Worm (Caenorhabditis elegans) whole organism, L2 larva: ENCODE data around the gene pqn-80.

ENCODE experiments used
- F13H6.1 ChIP-seq: sonication (generic microtip); optimal IDR thresholded peaks from 2 replicates; lab custom pipeline; 2016; ENCODE audit warnings: missing genetic modification characterization, missing compliant biosample characterization
- ZK546.5 ChIP-seq: sonication (generic microtip); optimal IDR thresholded peaks from 2 replicates; lab custom pipeline; 2017; ENCODE audit warnings: missing biosample characterization, missing genetic modification characterization
- aly-2 ChIP-seq: fragments of 150-350 bp; optimal IDR thresholded peaks from 2 replicates; lab custom pipeline; 2014; ENCODE audit warnings: missing biosample characterization, missing genetic modification characterization
- ama-1 ChIP-seq: fragments of 150-350 bp; optimal IDR thresholded peaks from 2 replicates; lab custom pipeline; 2018; ENCODE audit warnings: inconsistent platforms
- blmp-1 ChIP-seq: sonication (generic microtip); optimal IDR thresholded peaks from 2 replicates; lab custom pipeline; 2017; ENCODE audit warnings: missing genetic modification characterization, mild to moderate bottlenecking, missing compliant biosample characterization, antibody characterized with exemption, moderate library complexity; ENCODE audit not compliant: insufficient read depth
- ceh-16 ChIP-seq: fragments of 150-350 bp; optimal IDR thresholded peaks from 2 replicates; lab custom pipeline; 2014; ENCODE audit warnings: missing biosample characterization, missing genetic modification characterization
- ceh-82 ChIP-seq: fragments of 150-350 bp; optimal IDR thresholded peaks from 2 replicates; lab custom pipeline; 2014; ENCODE audit warnings: missing biosample characterization, missing genetic modification characterization
- crh-2 ChIP-seq: sonication (generic microtip); optimal IDR thresholded peaks from 2 replicates; lab custom pipeline; 2017; ENCODE audit warnings: missing biosample characterization, missing genetic modification characterization
- egl-27 ChIP-seq: sonication (generic microtip); optimal IDR thresholded peaks from 3 replicates; lab custom pipeline; 2017; ENCODE audit warnings: missing biosample characterization, missing genetic modification reagents, missing genetic modification characterization
- elt-1 ChIP-seq: fragments of 150-350 bp; optimal IDR thresholded peaks from 2 replicates; lab custom pipeline; 2014; ENCODE audit warnings: missing biosample characterization, missing genetic modification characterization
- elt-3 ChIP-seq: sonication (generic microtip); optimal IDR thresholded peaks from 2 replicates; lab custom pipeline; 2017; ENCODE audit warnings: missing biosample characterization, missing genetic modification characterization
- gmeb-1 ChIP-seq: fragments of 150-350 bp; optimal IDR thresholded peaks from 2 replicates; lab custom pipeline; 2014; ENCODE audit warnings: missing biosample characterization, missing genetic modification characterization
- lin-13 ChIP-seq: fragments of 150-350 bp; optimal IDR thresholded peaks from 2 replicates; lab custom pipeline; 2014; ENCODE audit warnings: missing biosample characterization, missing genetic modification reagents, missing genetic modification characterization
- lin-39 ChIP-seq: fragments of 150-350 bp; optimal IDR thresholded peaks from 2 replicates; lab custom pipeline; 2014; ENCODE audit warnings: missing biosample characterization, missing genetic modification reagents, missing genetic modification characterization
- lsy-2 ChIP-seq, 2 experiments: fragments of 150-350 bp in 1 of 2; sonication (generic microtip) in 1 of 2; optimal IDR thresholded peaks; 2 replicates each; lab custom pipeline; 2014 to 2017; ENCODE audit warnings: missing biosample characterization in 2 of 2, missing genetic modification characterization in 2 of 2
- mbf-1 ChIP-seq: sonication (generic microtip); optimal IDR thresholded peaks from 2 replicates; lab custom pipeline; 2017; ENCODE audit warnings: missing biosample characterization, missing genetic modification characterization
- mdl-1 ChIP-seq, 2 experiments: fragments of 150-350 bp in 1 of 2; sonication (generic microtip) in 1 of 2; optimal IDR thresholded peaks; 2 replicates each; lab custom pipeline; 2017; ENCODE audit warnings: missing biosample characterization in 2 of 2, missing genetic modification characterization in 2 of 2
- nhr-10 ChIP-seq: sonication (generic microtip); optimal IDR thresholded peaks from 2 replicates; lab custom pipeline; 2017; ENCODE audit warnings: missing biosample characterization, missing genetic modification characterization
- nhr-11 ChIP-seq: fragments of 150-350 bp; optimal IDR thresholded peaks from 2 replicates; lab custom pipeline; 2014; ENCODE audit warnings: missing biosample characterization, missing genetic modification characterization
- nhr-12 ChIP-seq: fragments of 150-350 bp; optimal IDR thresholded peaks from 2 replicates; lab custom pipeline; 2014; ENCODE audit warnings: missing biosample characterization, missing genetic modification characterization
- nhr-129 ChIP-seq: fragments of 150-350 bp; optimal IDR thresholded peaks from 2 replicates; lab custom pipeline; 2014; ENCODE audit warnings: missing biosample characterization, missing genetic modification characterization
- nhr-21 ChIP-seq: fragments of 150-350 bp; optimal IDR thresholded peaks from 2 replicates; lab custom pipeline; 2014; ENCODE audit warnings: missing biosample characterization, missing genetic modification characterization
- nhr-23 ChIP-seq: fragments of 150-350 bp; optimal IDR thresholded peaks from 2 replicates; lab custom pipeline; 2014; ENCODE audit warnings: missing biosample characterization, missing genetic modification reagents, missing genetic modification characterization
- nhr-25 ChIP-seq: fragments of 150-350 bp; sonication (generic microtip); optimal IDR thresholded peaks from 3 replicates; lab custom pipeline; 2014; ENCODE audit warnings: missing biosample characterization, missing genetic modification characterization
- nhr-77 ChIP-seq: fragments of 150-350 bp; optimal IDR thresholded peaks from 2 replicates; lab custom pipeline; 2014; ENCODE audit warnings: missing biosample characterization, missing genetic modification characterization
- peb-1 ChIP-seq: fragments of 150-350 bp; optimal IDR thresholded peaks from 2 replicates; lab custom pipeline; 2014; ENCODE audit warnings: missing biosample characterization, missing genetic modification characterization
- sem-4 ChIP-seq: fragments of 150-350 bp; optimal IDR thresholded peaks from 2 replicates; lab custom pipeline; 2014; ENCODE audit warnings: missing biosample characterization, missing genetic modification reagents, missing genetic modification characterization
- skn-1 ChIP-seq: sonication (generic microtip); optimal IDR thresholded peaks from 2 replicates; lab custom pipeline; 2017; ENCODE audit warnings: missing biosample characterization, missing genetic modification characterization
- sma-3 ChIP-seq: sonication (generic microtip); optimal IDR thresholded peaks from 2 replicates; lab custom pipeline; 2016; ENCODE audit warnings: missing genetic modification reagents, missing genetic modification characterization, missing compliant biosample characterization
- sma-9 ChIP-seq, 2 experiments: fragments of 150-350 bp in 1 of 2; sonication (generic microtip) in 1 of 2; optimal IDR thresholded peaks; 2 replicates each; lab custom pipeline; 2014 to 2016; ENCODE audit warnings: missing genetic modification characterization in 2 of 2, mild to moderate bottlenecking in 1 of 2, missing biosample characterization in 1 of 2, missing compliant biosample characterization in 1 of 2, missing genetic modification reagents in 1 of 2, moderate library complexity in 1 of 2
- unc-39 ChIP-seq: fragments of 150-350 bp; optimal IDR thresholded peaks from 2 replicates; lab custom pipeline; 2014; ENCODE audit warnings: missing biosample characterization, missing genetic modification characterization
- unc-62 ChIP-seq: fragments of 150-350 bp; optimal IDR thresholded peaks from 2 replicates; lab custom pipeline; 2014; ENCODE audit warnings: missing biosample characterization, missing genetic modification reagents, missing genetic modification characterization
- zag-1 ChIP-seq: fragments of 150-350 bp; optimal IDR thresholded peaks from 2 replicates; lab custom pipeline; 2014; ENCODE audit warnings: missing biosample characterization, missing genetic modification characterization
- ztf-1 ChIP-seq: fragments of 200-800 bp; sonication (Bioruptor generic); conservative IDR thresholded peaks from 2 replicates; pipeline ENCODE4 v1.3.6; 2022; ENCODE audit warnings: missing genetic modification characterization, missing compliant biosample characterization
- ztf-11 ChIP-seq: sonication (generic microtip); optimal IDR thresholded peaks from 2 replicates; lab custom pipeline; 2017; ENCODE audit warnings: missing biosample characterization, missing genetic modification characterization
- ztf-4 ChIP-seq: fragments of 150-350 bp; optimal IDR thresholded peaks from 2 replicates; lab custom pipeline; 2014; ENCODE audit warnings: missing biosample characterization, missing genetic modification characterization

Gene pqn-80

ce11 chrIII:12638592-12638991 lies 12.2 kb downstream of the pqn-80 start:
- no peak for TF ChIP-seq crh-2 (tag; lab: Kevin White, UChicago)
- no peak for TF ChIP-seq nhr-129
- TF ChIP-seq lin-39 (tag; lab: Kevin White, UChicago) = no peak
- no peak for TF ChIP-seq F13H6.1 (tag; lab: Kevin White, UChicago)
- no peak for TF ChIP-seq ceh-16 (tag; lab: Kevin White, UChicago)
- no peak for TF ChIP-seq nhr-23 (tag; lab: Kevin White, UChicago)
- TF ChIP-seq nhr-25 = no peak
- TF ChIP-seq peb-1 (tag; lab: Kevin White, UChicago) = no peak
- TF ChIP-seq unc-39 (tag; lab: Kevin White, UChicago) = no peak
- TF ChIP-seq unc-62 (GFP tag; lab: Kevin White, UChicago) = no peak
- TF ChIP-seq sem-4 (tag; lab: Kevin White, UChicago) = no peak
- TF ChIP-seq ama-1 = no peak
- TF ChIP-seq nhr-10 = no peak
- no peak for TF ChIP-seq aly-2 (tag; lab: Kevin White, UChicago)
- no peak for TF ChIP-seq nhr-11 (tag; lab: Kevin White, UChicago)
- TF ChIP-seq ZK546.5 (tag; lab: Kevin White, UChicago) = no peak
- TF ChIP-seq nhr-21 (tag; lab: Kevin White, UChicago) = no peak

- no peak for TF ChIP-seq crh-2 (tag; lab: Kevin White, UChicago)
- no peak for TF ChIP-seq peb-1 (tag; lab: Kevin White, UChicago)
- TF ChIP-seq mdl-1 (tag; optimal IDR thresholded peaks at IDR 0.05; lab: Kevin White, UChicago) = no peak
- no peak for TF ChIP-seq ztf-4 (tag; lab: Kevin White, UChicago)
- TF ChIP-seq lsy-2 (tag; optimal IDR thresholded peaks at IDR 0.05; lab: Kevin White, UChicago) = no peak
- TF ChIP-seq ztf-11 = no peak
- TF ChIP-seq aly-2 (tag; lab: Kevin White, UChicago) = no peak
- no peak for TF ChIP-seq gmeb-1 (tag; lab: Kevin White, UChicago)
- TF ChIP-seq ceh-82 (tag; lab: Kevin White, UChicago) = no peak
- no peak for TF ChIP-seq nhr-129
- no peak for TF ChIP-seq unc-62 (GFP tag; lab: Kevin White, UChicago)
- TF ChIP-seq ZK546.5 (tag; lab: Kevin White, UChicago) = no peak
- no peak for TF ChIP-seq sma-9 (GFP tag; optimal IDR thresholded peaks at IDR 0.05; lab: Kevin White, UChicago)
- TF ChIP-seq sma-9 (tag; optimal IDR thresholded peaks at IDR 0.05; lab: Kevin White, UChicago) = no peak
- TF ChIP-seq egl-27 (tag; lab: Kevin White, UChicago) = no peak
These were observed 12.8 kb downstream of the pqn-80 start for ce11 chrIII:12639214-12639613.

DNA sequence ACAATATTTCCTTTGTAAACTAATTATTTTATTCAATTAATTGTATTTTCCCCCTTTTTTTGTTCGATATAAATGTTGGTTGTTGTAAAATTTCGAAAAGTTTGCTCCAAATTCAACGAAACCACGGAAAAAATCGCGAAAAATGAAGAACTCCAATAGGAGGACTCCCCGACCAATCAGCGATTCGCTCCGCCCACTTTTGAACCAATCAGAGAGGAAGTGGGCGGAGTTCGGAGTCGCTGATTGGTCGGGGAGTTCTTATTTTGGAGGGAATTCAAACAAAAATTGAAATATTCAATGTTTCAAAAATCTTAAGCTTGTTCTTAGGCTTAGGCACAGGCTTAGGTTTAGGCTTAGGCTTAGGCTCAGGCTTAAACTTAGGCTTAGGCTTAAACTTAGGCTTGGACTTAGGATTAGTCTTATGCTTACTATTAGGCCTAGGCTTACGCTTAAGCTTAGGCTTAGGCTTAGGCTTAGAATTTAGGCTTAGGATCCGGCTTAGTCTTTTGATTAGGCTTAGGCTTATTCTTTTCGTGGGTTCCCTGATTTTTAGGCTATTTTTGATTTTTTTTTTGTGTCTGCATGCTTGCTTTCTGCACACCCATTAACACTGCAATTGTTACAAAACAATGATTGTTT lies 14.1 kb downstream of the pqn-80 start:
- TF ChIP-seq nhr-77 (tag; lab: Kevin White, UChicago) (no peak), zag-1 (no peak), elt-1 (tag; lab: Kevin White, UChicago) (no peak), elt-3 (tag; lab: Kevin White, UChicago) (no peak), egl-27 (tag; lab: Kevin White, UChicago) (no peak), ceh-82 (tag; lab: Kevin White, UChicago) (no peak), nhr-12 (tag; lab: Kevin White, UChicago) (no peak), ztf-1 (GFP tag; lab: Robert Waterston, UW) (no peak), ztf-4 (tag; lab: Kevin White, UChicago) (no peak), F13H6.1 (tag; lab: Kevin White, UChicago) (no peak), skn-1 (tag; lab: Kevin White, UChicago) (no peak), sem-4 (tag; lab: Kevin White, UChicago) (no peak), lsy-2 (tag; optimal IDR thresholded peaks at IDR 0.05; lab: Kevin White, UChicago) (no peak), sma-3 (GFP tag; lab: Kevin White, UChicago) (no peak), nhr-11 (tag; lab: Kevin White, UChicago) (no peak), mbf-1 (tag; lab: Kevin White, UChicago) (no peak), nhr-10 (no peak), crh-2 (tag; lab: Kevin White, UChicago) (no peak), lin-13 (GFP tag; lab: Kevin White, UChicago) (no peak), blmp-1 (tag; lab: Kevin White, UChicago) (no peak)
